Fruit fly (Drosophila melanogaster): ENCODE data around the gene Sbp2.

- no peak for TF ChIP-seq CTCF (optimal IDR thresholded peaks at IDR 0.05)
- TF ChIP-seq CG8478 (optimal IDR thresholded peaks at IDR 0.05) = no peak
These were observed 32.4 kb downstream of the Sbp2 start, which contains the start of gene Cpr66Cb for dm6 chr3L:8336372-8336771.

Measured in S2 (cell line).